Worm (Caenorhabditis elegans) whole organism, late embryonic: ENCODE results near the gene rips-1.

Experiments
- nhr-11 ChIP-seq: fragments of 150-350 bp; optimal IDR thresholded peaks from 2 replicates; lab custom pipeline; 2014; ENCODE audit warnings: missing biosample characterization, missing genetic modification characterization
- nhr-232 ChIP-seq: sonication (generic microtip); optimal IDR thresholded peaks from 2 replicates; lab custom pipeline; 2016; ENCODE audit warnings: missing genetic modification characterization, missing compliant biosample characterization
- pha-4 ChIP-seq: fragments of 150-350 bp; optimal IDR thresholded peaks from 2 replicates; lab custom pipeline; 2018; ENCODE audit warnings: missing biosample characterization, missing genetic modification reagents, missing genetic modification characterization

ce11 chrV:3807846-3808245, 36.0 kb downstream of the rips-1 start:
- TF ChIP-seq nhr-232 (tag; lab: Kevin White, UChicago), result no peak
- TF ChIP-seq pha-4 (tag; lab: Kevin White, UChicago), result no peak
- TF ChIP-seq nhr-11 (tag; lab: Kevin White, UChicago), result no peak
